Worm (Caenorhabditis elegans) whole organism, early embryonic: Measurements from ENCODE around the gene R07E5.11.

Experiments
- F13C5.2 ChIP-seq: sonication (generic microtip); optimal IDR thresholded peaks from 2 replicates; lab custom pipeline; 2017; ENCODE audit warnings: mild to moderate bottlenecking, missing genetic modification characterization, inconsistent platforms, missing compliant biosample characterization
- ama-1 ChIP-seq: fragments of 150-350 bp; optimal IDR thresholded peaks from 2 replicates; lab custom pipeline; 2014
- scrt-1 ChIP-seq: fragments of 200-800 bp; sonication (Bioruptor generic); IDR thresholded peaks from 2 replicates; pipeline ENCODE4 v1.3.6; 2022; ENCODE audit warnings: missing genetic modification characterization, missing compliant biosample characterization

DNA sequence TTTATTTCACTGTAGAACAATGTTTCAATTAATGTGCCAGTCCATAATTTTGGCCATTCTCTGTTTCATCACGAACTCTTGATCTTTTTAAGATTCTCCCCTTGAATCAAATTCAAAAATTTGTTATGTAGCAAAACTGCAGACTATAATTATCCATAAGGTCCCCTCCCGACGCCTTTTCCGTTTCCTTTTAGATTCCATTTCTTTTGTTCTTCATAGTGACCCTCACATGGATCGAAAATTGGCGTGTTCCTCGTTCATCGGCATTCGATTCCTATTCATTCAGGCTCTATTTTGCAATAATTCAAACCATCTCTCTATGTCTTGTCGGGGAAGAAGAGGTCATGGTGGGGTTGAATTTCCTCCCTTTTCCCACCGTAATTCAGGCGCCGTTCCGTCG lies 29.5 kb upstream of the R07E5.11 start:
- no peak for TF ChIP-seq scrt-1 (GFP tag; lab: Robert Waterston, UW)
- no peak for TF ChIP-seq F13C5.2 (tag; lab: Kevin White, UChicago)
- TF ChIP-seq ama-1 (lab: Kevin White, UChicago), result no peak
